Fruit fly (Drosophila melanogaster) whole organism, embryonic: ENCODE results near the gene BckdhA.
A peak's percentile ranks its signal among the peaks of the same experiment; 100 is the strongest.

ENCODE experiments used
- CG11093 ChIP-seq: fragments of 200-800 bp; sonication (Bioruptor generic); IDR thresholded peaks from 3 replicates; pipeline ENCODE4 v1.3.6; 2022; ENCODE audit warnings: missing biosample characterization, missing genetic modification characterization
- CG11560 ChIP-seq: fragments of 200-800 bp; sonication (Bioruptor generic); IDR thresholded peaks from 3 replicates; pipeline ENCODE4 v1.3.6; 2022; ENCODE audit warnings: missing biosample characterization, missing genetic modification characterization
- CG13894 ChIP-seq: fragments of 200-800 bp; sonication (Bioruptor generic); optimal IDR thresholded peaks from 3 replicates; lab custom pipeline; 2018; ENCODE audit warnings: missing biosample characterization, mild to moderate bottlenecking, missing genetic modification characterization, moderate library complexity
- CG1602 ChIP-seq: fragments of 200-800 bp; sonication (Bioruptor generic); optimal IDR thresholded peaks from 3 replicates; lab custom pipeline; 2016; ENCODE audit warnings: missing biosample characterization, missing genetic modification characterization
- CG1603 ChIP-seq: fragments of 200-800 bp; sonication (Bioruptor generic); optimal IDR thresholded peaks from 2 replicates; lab custom pipeline; 2019; ENCODE audit warnings: missing biosample characterization, mild to moderate bottlenecking, missing genetic modification characterization, moderate library complexity
- CG16779 ChIP-seq: fragments of 200-800 bp; sonication (Bioruptor generic); IDR thresholded peaks from 2 replicates; pipeline ENCODE4 v1.3.6; 2022; ENCODE audit warnings: missing biosample characterization, missing genetic modification characterization
- CG17385 ChIP-seq: fragments of 200-800 bp; sonication (Bioruptor generic); optimal IDR thresholded peaks from 3 replicates; lab custom pipeline; 2018; ENCODE audit warnings: missing biosample characterization, mild to moderate bottlenecking, missing genetic modification characterization
- CG18599 ChIP-seq: fragments of 200-800 bp; sonication (Bioruptor generic); optimal IDR thresholded peaks from 3 replicates; lab custom pipeline; 2017; ENCODE audit warnings: missing biosample characterization, missing genetic modification characterization, mild to moderate bottlenecking, moderate library complexity, missing genetic modification reagents
- CG31224 ChIP-seq: fragments of 200-800 bp; sonication (Bioruptor generic); IDR thresholded peaks from 2 replicates; pipeline ENCODE4 v1.3.6; 2022; ENCODE audit warnings: missing biosample characterization, missing genetic modification characterization
- CG32772 ChIP-seq: fragments of 200-800 bp; sonication (Bioruptor generic); IDR thresholded peaks from 2 replicates; pipeline ENCODE4 v1.3.6; 2022; ENCODE audit warnings: missing biosample characterization, missing genetic modification characterization
- CG3726 ChIP-seq: fragments of 200-800 bp; sonication (Bioruptor generic); IDR thresholded peaks from 3 replicates; pipeline ENCODE4, ENCODE4 v1.3.6; 2022; ENCODE audit warnings: missing biosample characterization, missing genetic modification characterization
- CG4404 ChIP-seq: fragments of 200-800 bp; sonication (Bioruptor generic); IDR thresholded peaks from 2 replicates; pipeline ENCODE4 v1.3.6; 2022; ENCODE audit warnings: missing biosample characterization, missing genetic modification characterization
- CG4424 ChIP-seq: fragments of 200-800 bp; sonication (Bioruptor generic); optimal IDR thresholded peaks from 3 replicates; lab custom pipeline; 2016; ENCODE audit warnings: missing biosample characterization, missing genetic modification characterization
- CG4730 ChIP-seq: fragments of 200-800 bp; sonication (Bioruptor generic); IDR thresholded peaks from 2 replicates; pipeline ENCODE4 v1.3.6; 2022; ENCODE audit warnings: missing biosample characterization, missing genetic modification characterization
- CG7745 ChIP-seq: fragments of 200-800 bp; sonication (Bioruptor generic); optimal IDR thresholded peaks from 2 replicates; lab custom pipeline; 2018; ENCODE audit warnings: missing biosample characterization, mild to moderate bottlenecking, missing genetic modification characterization, moderate library complexity
- CG8765 ChIP-seq: fragments of 200-800 bp; sonication (Bioruptor generic); IDR thresholded peaks from 2 replicates; pipeline ENCODE4 v1.3.6; 2022; ENCODE audit warnings: missing biosample characterization, missing genetic modification characterization
- CG9215 ChIP-seq: fragments of 200-800 bp; sonication (Bioruptor generic); IDR thresholded peaks from 2 replicates; pipeline ENCODE4 v1.3.6; 2022; ENCODE audit warnings: missing biosample characterization, missing genetic modification characterization
- CG9932 ChIP-seq: fragments of 200-800 bp; sonication (Bioruptor generic); IDR thresholded peaks from 2 replicates; pipeline ENCODE4 v1.3.6; 2022; ENCODE audit warnings: missing biosample characterization, missing genetic modification characterization
- Dll ChIP-seq: fragments of 200-800 bp; sonication (Bioruptor generic); IDR thresholded peaks from 4 replicates; pipeline ENCODE4 v1.3.6; 2022; ENCODE audit warnings: missing biosample characterization, missing genetic modification characterization; ENCODE audit not compliant: partially characterized antibody
- MTF-1 ChIP-seq: fragments of 200-800 bp; sonication (Bioruptor generic); optimal IDR thresholded peaks from 2 replicates; lab custom pipeline; 2018; ENCODE audit warnings: missing biosample characterization, mild to moderate bottlenecking, missing genetic modification characterization, borderline replicate concordance
- Myb ChIP-seq: fragments of 200-800 bp; sonication (Bioruptor generic); optimal IDR thresholded peaks from 2 replicates; lab custom pipeline; 2016; ENCODE audit warnings: missing biosample characterization, missing genetic modification characterization
- PHDP ChIP-seq: fragments of 200-800 bp; sonication (Bioruptor generic); optimal IDR thresholded peaks from 3 replicates; lab custom pipeline; 2018; ENCODE audit warnings: missing biosample characterization, mild to moderate bottlenecking, missing genetic modification characterization, moderate library complexity
- Pdp1 ChIP-seq, 2 experiments: fragments of 200-800 bp; sonication (Bioruptor generic); optimal IDR thresholded peaks; 3 replicates each; lab custom pipeline; 2016; ENCODE audit warnings: missing biosample characterization in 2 of 2, missing genetic modification characterization in 2 of 2, mild to moderate bottlenecking in 1 of 2, moderate library complexity in 1 of 2
- Sox102F ChIP-seq: fragments of 200-800 bp; sonication (Bioruptor generic); optimal IDR thresholded peaks from 2 replicates; lab custom pipeline; 2018; ENCODE audit warnings: missing biosample characterization, mild to moderate bottlenecking, missing genetic modification characterization, moderate library complexity
- Usf ChIP-seq: fragments of 200-800 bp; sonication (Bioruptor generic); optimal IDR thresholded peaks from 2 replicates; lab custom pipeline; 2017; ENCODE audit warnings: missing genotype, missing biosample characterization, missing genetic modification characterization
- corto ChIP-seq: fragments of 200-800 bp; sonication (Bioruptor generic); optimal IDR thresholded peaks from 2 replicates; lab custom pipeline; 2016; ENCODE audit warnings: missing biosample characterization, mild to moderate bottlenecking, missing genetic modification characterization, moderate library complexity
- dimm ChIP-seq: fragments of 200-800 bp; sonication (Bioruptor generic); IDR thresholded peaks from 2 replicates; pipeline ENCODE4 v1.3.6; 2022; ENCODE audit warnings: missing biosample characterization, missing genetic modification characterization
- dm ChIP-seq: fragments of 200-800 bp; sonication (Bioruptor generic); optimal IDR thresholded peaks from 3 replicates; lab custom pipeline; 2016; ENCODE audit warnings: missing biosample characterization, missing genetic modification characterization
- esg ChIP-seq: fragments of 200-800 bp; sonication (Bioruptor generic); conservative IDR thresholded peaks from 2 replicates; pipeline ENCODE4 v1.3.6; 2022; ENCODE audit warnings: missing biosample characterization, missing genetic modification characterization
- ftz-f1 ChIP-seq: fragments of 200-800 bp; sonication (Bioruptor generic); optimal IDR thresholded peaks from 2 replicates; lab custom pipeline; 2016; ENCODE audit warnings: missing biosample characterization, missing genetic modification characterization
- grn ChIP-seq: fragments of 200-800 bp; sonication (Bioruptor generic); optimal IDR thresholded peaks from 3 replicates; lab custom pipeline; 2017; ENCODE audit warnings: missing biosample characterization, missing genetic modification characterization
- hkb ChIP-seq, 2 experiments: fragments of 200-800 bp in 1 of 2; fragments of >200 bp in 1 of 2; sonication (Bioruptor generic) in 1 of 2; IDR thresholded peaks in 1 of 2; optimal IDR thresholded peaks in 1 of 2; 2 replicates each; pipeline versions ENCODE4 v1.3.6 to Lab custom; 2017 to 2022; ENCODE audit warnings: missing biosample characterization in 1 of 2, missing genetic modification characterization in 1 of 2
- jumu ChIP-seq: fragments of 200-800 bp; sonication (Bioruptor generic); optimal IDR thresholded peaks from 3 replicates; lab custom pipeline; 2016; ENCODE audit warnings: missing biosample characterization, missing genetic modification characterization
- kah ChIP-seq: fragments of 200-800 bp; sonication (Bioruptor generic); optimal IDR thresholded peaks from 2 replicates; lab custom pipeline; 2018; ENCODE audit warnings: missing biosample characterization, mild to moderate bottlenecking, missing genetic modification characterization
- lab ChIP-seq: fragments of 200-800 bp; sonication (Bioruptor generic); optimal IDR thresholded peaks from 3 replicates; lab custom pipeline; 2017; ENCODE audit warnings: missing biosample characterization, missing genetic modification characterization, mild to moderate bottlenecking, moderate library complexity, missing genetic modification reagents
- mam ChIP-seq: fragments of 200-800 bp; sonication (Bioruptor generic); optimal IDR thresholded peaks from 3 replicates; lab custom pipeline; 2016; ENCODE audit warnings: missing biosample characterization, missing genetic modification characterization
- onecut ChIP-seq: fragments of 200-800 bp; sonication (Bioruptor generic); IDR thresholded peaks from 2 replicates; pipeline ENCODE4 v1.3.6; 2022; ENCODE audit warnings: missing biosample characterization, missing genetic modification characterization
- pan ChIP-seq, 4 experiments: fragments of >200 bp in 3 of 4; fragments of 200-800 bp in 1 of 4; sonication (Bioruptor generic) in 1 of 4; optimal IDR thresholded peaks in 3 of 4; IDR thresholded peaks in 1 of 4; 2 replicates each; pipeline versions ENCODE4 v1.3.6 to Lab custom; 2017 to 2022; ENCODE audit warnings: missing biosample characterization in 2 of 4, missing genetic modification characterization in 2 of 4, mixed read lengths in 1 of 4
- pfk ChIP-seq: fragments of 200-800 bp; sonication (Bioruptor generic); optimal IDR thresholded peaks from 2 replicates; lab custom pipeline; 2018; ENCODE audit warnings: missing biosample characterization, mild to moderate bottlenecking, missing genetic modification characterization, moderate library complexity
- phol ChIP-seq: fragments of 200-800 bp; sonication (Bioruptor generic); optimal IDR thresholded peaks from 3 replicates; lab custom pipeline; 2018; ENCODE audit warnings: missing biosample characterization, mild to moderate bottlenecking, missing genetic modification characterization, moderate library complexity
- repo ChIP-seq: fragments of 200-800 bp; sonication (Bioruptor generic); optimal IDR thresholded peaks from 2 replicates; lab custom pipeline; 2016; ENCODE audit warnings: missing biosample characterization, missing genetic modification characterization
- scrt ChIP-seq: fragments of 200-800 bp; sonication (Bioruptor generic); optimal IDR thresholded peaks from 2 replicates; lab custom pipeline; 2018; ENCODE audit warnings: missing biosample characterization, mild to moderate bottlenecking, missing genetic modification characterization, moderate library complexity
- sug ChIP-seq: fragments of 200-800 bp; optimal IDR thresholded peaks from 2 replicates; lab custom pipeline; 2019; ENCODE audit warnings: missing biosample characterization, mild to moderate bottlenecking, missing genetic modification characterization, moderate library complexity
- tap ChIP-seq: fragments of 200-800 bp; optimal IDR thresholded peaks from 3 replicates; lab custom pipeline; 2019; ENCODE audit warnings: missing biosample characterization, mild to moderate bottlenecking, missing genetic modification characterization, moderate library complexity
- z ChIP-seq: fragments of 200-800 bp; sonication (Bioruptor generic); IDR thresholded peaks from 3 replicates; pipeline ENCODE4 v1.3.6; 2022; ENCODE audit warnings: missing biosample characterization, missing genetic modification characterization

BckdhA gene

dm6 chr3R:9534125-9534496, 21.5 kb upstream of the BckdhA start (continued):
- TF ChIP-seq CG7745 (tag; lab: Kevin White, UChicago) (no peak), CG13894 (tag; lab: Kevin White, UChicago) (no peak), kah (GFP tag; lab: Kevin White, UChicago) (peak; percentile 88), CG17385 (peak; percentile 89), z (GFP tag; lab: Robert Waterston, UW) (0 out of 3 replicates have a peak, but pooled peaks have one; percentile 19), CG9932 (no peak; the same call in 1 of the 2 replicates), CG32772 (GFP tag; lab: Robert Waterston, UW) (peak; percentile 93), lab (GFP tag; lab: Kevin White, UChicago) (peak; percentile 93), phol (tag; lab: Kevin White, UChicago) (peak; percentile 95), sug (tag; lab: Kevin White, UChicago) (peak; percentile 26), Dll (GFP tag; lab: Robert Waterston, UW) (no peak), pfk (GFP tag; lab: Kevin White, UChicago) (no peak), grn (GFP tag; lab: Kevin White, UChicago) (no peak), CG4404 (GFP tag; lab: Robert Waterston, UW) (peak; percentile 42), CG9215 (GFP tag; lab: Robert Waterston, UW) (no peak), CG11560 (tag; lab: Robert Waterston, UW) (no peak), Usf (peak; percentile 52), Sox102F (GFP tag; lab: Kevin White, UChicago) (peak; percentile 99), Pdp1 (GFP tag; optimal IDR thresholded peaks at IDR 0.05; lab: Kevin White, UChicago) (peak; percentile 87 to 91), tap (tag; lab: Kevin White, UChicago) (peak; percentile 94), CG3726 (GFP tag; lab: Robert Waterston, UW) (peak; percentile 85; the same call in 1 of the 3 replicates), onecut (peak; percentile 75), corto (GFP tag; lab: Kevin White, UChicago) (no peak), esg (GFP tag; lab: Robert Waterston, UW) (peak; percentile 92), CG11093 (GFP tag; lab: Robert Waterston, UW) (peak; percentile 89), repo (GFP tag; lab: Kevin White, UChicago) (peak; percentile 86), CG16779 (GFP tag; lab: Robert Waterston, UW) (peak; percentile 60), hkb (optimal IDR thresholded peaks at IDR 0.05; lab: Kevin White, UChicago) (no peak), hkb (GFP tag; IDR thresholded peaks at IDR 0.05; lab: Robert Waterston, UW) (peak; percentile 93), CG4424 (GFP tag; lab: Kevin White, UChicago) (peak; percentile 95), PHDP (tag; lab: Kevin White, UChicago) (peak; percentile 96), CG8765 (peak; percentile 49; the same call in 1 of the 2 replicates), MTF-1 (GFP tag; lab: Kevin White, UChicago) (peak; percentile 87), CG31224 (GFP tag; lab: Robert Waterston, UW) (peak; percentile 74), dm (GFP tag; lab: Kevin White, UChicago) (peak; percentile 88), CG18599 (GFP tag; lab: Kevin White, UChicago) (peak; percentile 87), CG4730 (peak; percentile 86), CG1602 (peak; percentile 91), ftz-f1 (no peak), Myb (GFP tag; lab: Kevin White, UChicago) (peak; percentile 75), scrt (GFP tag; lab: Kevin White, UChicago) (peak; percentile 81), jumu (GFP tag; lab: Kevin White, UChicago) (peak; percentile 81), dimm (peak; percentile 82), CG1603 (tag; lab: Kevin White, UChicago) (peak; percentile 90), pan (optimal IDR thresholded peaks at IDR 0.05; lab: Kevin White, UChicago) (no peak), pan (GFP tag; optimal IDR thresholded peaks at IDR 0.05 in 1 of 2, IDR thresholded peaks at IDR 0.05 in 1 of 2) (peak in 1 of 2 experiments; percentile 93), mam (peak; percentile 87)
